Worm (Caenorhabditis elegans) whole organism, L2 larva: ENCODE data around the gene erd-2.1.

ENCODE experiments used
- C34F6.9 ChIP-seq: fragments of 150-350 bp; optimal IDR thresholded peaks from 2 replicates; lab custom pipeline; 2014; ENCODE audit warnings: missing biosample characterization, missing genetic modification characterization
- F13H6.1 ChIP-seq: sonication (generic microtip); optimal IDR thresholded peaks from 2 replicates; lab custom pipeline; 2016; ENCODE audit warnings: missing genetic modification characterization, missing compliant biosample characterization
- R02D3.7 ChIP-seq: fragments of 150-350 bp; optimal IDR thresholded peaks from 2 replicates; lab custom pipeline; 2014; ENCODE audit warnings: missing biosample characterization, missing genetic modification characterization
- Y55F3AM.14 ChIP-seq: fragments of 200-800 bp; sonication (Bioruptor generic); optimal IDR thresholded peaks from 2 replicates; lab custom pipeline; 2018; ENCODE audit warnings: mild to moderate bottlenecking, missing genetic modification characterization, missing compliant biosample characterization
- alr-1 ChIP-seq: fragments of 150-350 bp; optimal IDR thresholded peaks from 2 replicates; lab custom pipeline; 2014; ENCODE audit warnings: missing biosample characterization, missing genetic modification characterization
- aly-2 ChIP-seq: fragments of 150-350 bp; optimal IDR thresholded peaks from 2 replicates; lab custom pipeline; 2014; ENCODE audit warnings: missing biosample characterization, missing genetic modification characterization
- ceh-16 ChIP-seq: fragments of 150-350 bp; optimal IDR thresholded peaks from 2 replicates; lab custom pipeline; 2014; ENCODE audit warnings: missing biosample characterization, missing genetic modification characterization
- ceh-82 ChIP-seq: fragments of 150-350 bp; optimal IDR thresholded peaks from 2 replicates; lab custom pipeline; 2014; ENCODE audit warnings: missing biosample characterization, missing genetic modification characterization
- crh-2 ChIP-seq: sonication (generic microtip); optimal IDR thresholded peaks from 2 replicates; lab custom pipeline; 2017; ENCODE audit warnings: missing biosample characterization, missing genetic modification characterization
- dmd-4 ChIP-seq: sonication (generic microtip); optimal IDR thresholded peaks from 2 replicates; lab custom pipeline; 2017; ENCODE audit warnings: missing biosample characterization, missing genetic modification characterization
- egl-27 ChIP-seq: sonication (generic microtip); optimal IDR thresholded peaks from 3 replicates; lab custom pipeline; 2017; ENCODE audit warnings: missing biosample characterization, missing genetic modification reagents, missing genetic modification characterization
- elt-1 ChIP-seq: fragments of 150-350 bp; optimal IDR thresholded peaks from 2 replicates; lab custom pipeline; 2014; ENCODE audit warnings: missing biosample characterization, missing genetic modification characterization
- fos-1 ChIP-seq: fragments of 150-350 bp; optimal IDR thresholded peaks from 2 replicates; lab custom pipeline; 2014; ENCODE audit warnings: missing biosample characterization, missing genetic modification characterization
- gmeb-1 ChIP-seq: fragments of 150-350 bp; optimal IDR thresholded peaks from 2 replicates; lab custom pipeline; 2014; ENCODE audit warnings: missing biosample characterization, missing genetic modification characterization
- lin-11 ChIP-seq: fragments of 150-350 bp; sonication (generic microtip); optimal IDR thresholded peaks from 2 replicates; lab custom pipeline; 2014; ENCODE audit warnings: missing biosample characterization, missing genetic modification characterization, inconsistent platforms, mixed read lengths
- lin-39 ChIP-seq: fragments of 150-350 bp; optimal IDR thresholded peaks from 2 replicates; lab custom pipeline; 2014; ENCODE audit warnings: missing biosample characterization, missing genetic modification reagents, missing genetic modification characterization
- mab-5 ChIP-seq: fragments of 150-350 bp; optimal IDR thresholded peaks from 2 replicates; lab custom pipeline; 2014; ENCODE audit warnings: missing biosample characterization, missing genetic modification characterization
- mbf-1 ChIP-seq: sonication (generic microtip); optimal IDR thresholded peaks from 2 replicates; lab custom pipeline; 2017; ENCODE audit warnings: missing biosample characterization, missing genetic modification characterization
- mdl-1 ChIP-seq, 2 experiments: fragments of 150-350 bp in 1 of 2; sonication (generic microtip) in 1 of 2; optimal IDR thresholded peaks; 2 replicates each; lab custom pipeline; 2017; ENCODE audit warnings: missing biosample characterization in 2 of 2, missing genetic modification characterization in 2 of 2
- nhr-10 ChIP-seq: sonication (generic microtip); optimal IDR thresholded peaks from 2 replicates; lab custom pipeline; 2017; ENCODE audit warnings: missing biosample characterization, missing genetic modification characterization
- nhr-11 ChIP-seq: fragments of 150-350 bp; optimal IDR thresholded peaks from 2 replicates; lab custom pipeline; 2014; ENCODE audit warnings: missing biosample characterization, missing genetic modification characterization
- nhr-129 ChIP-seq: fragments of 150-350 bp; optimal IDR thresholded peaks from 2 replicates; lab custom pipeline; 2014; ENCODE audit warnings: missing biosample characterization, missing genetic modification characterization
- nhr-21 ChIP-seq: fragments of 150-350 bp; optimal IDR thresholded peaks from 2 replicates; lab custom pipeline; 2014; ENCODE audit warnings: missing biosample characterization, missing genetic modification characterization
- nhr-237 ChIP-seq: fragments of 150-350 bp; optimal IDR thresholded peaks from 2 replicates; lab custom pipeline; 2014; ENCODE audit warnings: missing biosample characterization, missing genetic modification characterization
- nhr-6 ChIP-seq: fragments of 150-350 bp; optimal IDR thresholded peaks from 2 replicates; lab custom pipeline; 2014; ENCODE audit warnings: missing biosample characterization, missing genetic modification characterization
- nhr-77 ChIP-seq: fragments of 150-350 bp; optimal IDR thresholded peaks from 2 replicates; lab custom pipeline; 2014; ENCODE audit warnings: missing biosample characterization, missing genetic modification characterization
- sem-4 ChIP-seq: fragments of 150-350 bp; optimal IDR thresholded peaks from 2 replicates; lab custom pipeline; 2014; ENCODE audit warnings: missing biosample characterization, missing genetic modification reagents, missing genetic modification characterization
- sma-3 ChIP-seq: sonication (generic microtip); optimal IDR thresholded peaks from 2 replicates; lab custom pipeline; 2016; ENCODE audit warnings: missing genetic modification reagents, missing genetic modification characterization, missing compliant biosample characterization
- sma-9 ChIP-seq, 2 experiments: fragments of 150-350 bp in 1 of 2; sonication (generic microtip) in 1 of 2; optimal IDR thresholded peaks; 2 replicates each; lab custom pipeline; 2014 to 2016; ENCODE audit warnings: missing genetic modification characterization in 2 of 2, mild to moderate bottlenecking in 1 of 2, missing biosample characterization in 1 of 2, missing compliant biosample characterization in 1 of 2, missing genetic modification reagents in 1 of 2, moderate library complexity in 1 of 2
- snpc-4 ChIP-seq: fragments of 150-350 bp; optimal IDR thresholded peaks from 2 replicates; lab custom pipeline; 2014; ENCODE audit warnings: missing biosample characterization, missing genetic modification characterization
- unc-39 ChIP-seq: fragments of 150-350 bp; optimal IDR thresholded peaks from 2 replicates; lab custom pipeline; 2014; ENCODE audit warnings: missing biosample characterization, missing genetic modification characterization
- unc-55 ChIP-seq: fragments of 150-350 bp; sonication (generic microtip); optimal IDR thresholded peaks from 3 replicates; lab custom pipeline; 2014; ENCODE audit warnings: missing biosample characterization, missing genetic modification reagents, missing genetic modification characterization
- ztf-11 ChIP-seq: sonication (generic microtip); optimal IDR thresholded peaks from 2 replicates; lab custom pipeline; 2017; ENCODE audit warnings: missing biosample characterization, missing genetic modification characterization
- ztf-4 ChIP-seq: fragments of 150-350 bp; optimal IDR thresholded peaks from 2 replicates; lab custom pipeline; 2014; ENCODE audit warnings: missing biosample characterization, missing genetic modification characterization

erd-2.1 gene

DNA sequence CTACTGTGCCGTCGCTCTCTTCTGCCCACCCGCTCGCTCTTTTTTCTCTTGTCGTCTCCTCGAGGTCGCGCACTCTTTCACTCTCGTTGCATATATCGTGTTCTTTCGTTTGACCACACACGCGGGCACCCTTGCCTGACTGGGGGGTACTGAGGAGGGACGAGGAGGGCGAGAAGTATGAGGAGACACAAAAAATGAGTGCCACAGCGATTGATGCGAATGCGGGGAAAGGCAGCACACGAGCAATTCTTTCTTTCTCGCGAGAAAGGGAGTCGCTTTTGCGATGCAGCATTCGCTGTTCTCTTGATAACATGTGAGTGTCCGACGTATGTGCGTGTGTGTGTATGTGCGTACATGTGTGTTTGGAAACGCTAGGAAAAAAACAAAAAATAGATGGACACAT is 29.9 kb upstream of the erd-2.1 start (continued):
- TF ChIP-seq sma-9 (GFP tag; optimal IDR thresholded peaks at IDR 0.05; lab: Kevin White, UChicago) (peak; percentile 12), sma-9 (tag; optimal IDR thresholded peaks at IDR 0.05; lab: Kevin White, UChicago) (no peak), unc-55 (peak; percentile 85)

DNA sequence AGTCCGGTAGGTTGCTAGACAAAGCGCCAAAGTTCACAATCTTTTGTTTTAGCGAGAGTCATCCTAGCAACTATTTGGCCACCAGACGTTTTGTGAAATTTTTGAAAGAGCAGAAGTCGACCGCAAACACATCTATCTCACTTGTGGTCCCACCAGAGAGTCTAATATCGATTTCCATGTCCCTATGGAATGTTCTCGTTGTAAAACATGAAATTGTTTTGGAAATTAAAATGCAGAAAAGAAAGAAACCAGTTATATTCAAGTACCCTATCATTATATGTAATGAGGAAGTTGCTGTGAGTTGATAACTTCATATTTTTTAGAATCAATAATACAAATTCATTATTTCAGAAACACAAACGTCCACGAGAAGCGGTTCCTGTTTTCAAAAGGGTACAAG is 26.1 kb upstream of the erd-2.1 start:
- TF ChIP-seq nhr-237 (no peak), C34F6.9 (tag; lab: Kevin White, UChicago) (no peak), mdl-1 (tag; optimal IDR thresholded peaks at IDR 0.05; lab: Kevin White, UChicago) (no peak), ceh-16 (tag; lab: Kevin White, UChicago) (no peak), nhr-11 (tag; lab: Kevin White, UChicago) (no peak), mab-5 (tag; lab: Kevin White, UChicago) (no peak), nhr-10 (tag; lab: Kevin White, UChicago) (no peak), sem-4 (tag; lab: Kevin White, UChicago) (no peak), R02D3.7 (tag; lab: Kevin White, UChicago) (no peak), alr-1 (no peak), ztf-11 (tag; lab: Kevin White, UChicago) (no peak)

DNA sequence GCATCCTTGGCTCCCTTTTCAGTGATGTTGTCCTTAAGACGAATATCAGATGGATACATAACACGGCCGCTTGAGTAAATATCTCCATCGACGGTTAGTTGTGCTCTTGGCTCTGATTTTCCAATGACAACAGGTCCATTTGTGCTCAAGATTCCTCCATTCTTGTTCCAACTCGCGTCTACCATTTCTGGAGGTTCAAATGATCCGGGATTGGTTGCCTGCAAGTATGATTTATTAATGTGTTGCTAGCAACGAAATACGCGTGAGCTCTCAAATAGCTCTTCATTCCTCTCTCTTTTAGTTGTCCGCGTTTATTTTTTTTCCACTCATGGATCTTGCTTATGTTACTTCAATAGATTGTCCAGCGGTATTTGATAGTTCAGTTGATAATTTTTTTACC is 25.1 kb upstream of the erd-2.1 start, which contains the start of gene arrd-28:
TSS of gene arrd-28 (plus strand) at position 301 of the 400 bp plus-strand sequence.
- no peak for TF ChIP-seq egl-27 (tag; lab: Kevin White, UChicago)
- no peak for TF ChIP-seq nhr-129 (tag; lab: Kevin White, UChicago)
- no peak for TF ChIP-seq sma-3 (GFP tag; lab: Kevin White, UChicago)
- no peak for TF ChIP-seq nhr-237
- no peak for TF ChIP-seq lin-11 (tag; lab: Kevin White, UChicago)
- TF ChIP-seq unc-39 (tag; lab: Kevin White, UChicago) = no peak
- TF ChIP-seq nhr-6 (tag; lab: Kevin White, UChicago) = no peak
- TF ChIP-seq Y55F3AM.14 (GFP tag; lab: Kevin White, UChicago) = no peak
- no peak for TF ChIP-seq nhr-10 (tag; lab: Kevin White, UChicago)
- TF ChIP-seq mdl-1 (tag; optimal IDR thresholded peaks at IDR 0.05; lab: Kevin White, UChicago) = no peak
- TF ChIP-seq R02D3.7 (tag; lab: Kevin White, UChicago) = no peak
- no peak for TF ChIP-seq snpc-4
- no peak for TF ChIP-seq elt-1 (tag; lab: Kevin White, UChicago)
- no peak for TF ChIP-seq mbf-1
- no peak for TF ChIP-seq C34F6.9 (tag; lab: Kevin White, UChicago)
- no peak for TF ChIP-seq lin-39 (tag; lab: Kevin White, UChicago)
- no peak for TF ChIP-seq unc-55
- TF ChIP-seq ztf-11 (tag; lab: Kevin White, UChicago) = no peak
- TF ChIP-seq nhr-77 (tag; lab: Kevin White, UChicago) = no peak
- TF ChIP-seq nhr-21 = no peak

DNA sequence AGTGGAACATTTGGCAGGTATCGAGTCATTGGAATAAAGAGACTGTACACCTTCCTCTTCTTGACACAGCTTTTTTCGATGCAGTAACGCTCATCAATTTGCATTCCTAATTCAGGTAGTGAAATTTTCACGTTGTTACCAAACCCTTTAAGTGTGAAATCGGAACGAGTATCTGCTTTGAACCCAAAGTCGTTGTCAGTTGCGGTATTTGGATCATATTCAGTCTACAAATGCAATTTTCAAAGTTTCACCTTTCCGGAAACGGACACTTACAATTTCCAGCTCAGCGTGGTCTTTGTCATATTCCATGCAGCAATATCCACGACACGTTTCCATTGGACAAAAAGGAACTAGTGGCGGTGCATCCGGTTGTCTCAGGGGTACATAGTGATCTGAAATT is 24.0 kb upstream of the erd-2.1 start:
- TF ChIP-seq aly-2 = no peak
- no peak for TF ChIP-seq fos-1 (tag; lab: Kevin White, UChicago)
- no peak for TF ChIP-seq egl-27 (tag; lab: Kevin White, UChicago)
- no peak for TF ChIP-seq ztf-4 (tag; lab: Kevin White, UChicago)
- no peak for TF ChIP-seq alr-1
- TF ChIP-seq nhr-77 (tag; lab: Kevin White, UChicago) = no peak
- no peak for TF ChIP-seq nhr-10 (tag; lab: Kevin White, UChicago)
- TF ChIP-seq F13H6.1 (tag; lab: Kevin White, UChicago) = no peak
- no peak for TF ChIP-seq mab-5 (tag; lab: Kevin White, UChicago)
- TF ChIP-seq ceh-82 (tag; lab: Kevin White, UChicago) = no peak
- no peak for TF ChIP-seq gmeb-1 (tag; lab: Kevin White, UChicago)
- no peak for TF ChIP-seq crh-2 (tag; lab: Kevin White, UChicago)

DNA sequence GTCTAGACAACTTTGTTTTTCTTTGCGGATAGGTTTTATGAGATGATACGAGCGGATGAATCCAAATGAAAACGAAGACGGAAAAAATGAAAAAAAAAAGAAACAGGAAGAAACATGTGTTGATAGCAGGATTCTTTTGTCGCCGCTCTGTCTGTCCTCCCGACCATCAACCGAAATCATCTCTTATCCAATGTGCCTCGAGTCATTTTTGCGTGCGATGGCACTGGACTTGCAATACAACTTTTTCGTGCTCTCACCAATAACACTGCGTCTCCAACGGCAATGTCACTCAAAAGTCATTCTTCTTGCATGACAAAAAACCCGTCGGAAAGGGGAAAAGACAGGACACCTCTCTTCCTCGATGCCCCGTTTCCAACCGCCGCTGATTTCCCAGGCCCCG is 17.7 kb upstream of the erd-2.1 start, which contains the start of gene ncs-4:
TSS of gene ncs-4 (plus strand) at position 227 of the 400 bp plus-strand sequence.
- TF ChIP-seq nhr-129 (tag; lab: Kevin White, UChicago) (peak; percentile 61), unc-55 (no peak), dmd-4 (tag; lab: Kevin White, UChicago) (no peak), F13H6.1 (tag; lab: Kevin White, UChicago) (peak; percentile 48), sma-9 (GFP tag; optimal IDR thresholded peaks at IDR 0.05; lab: Kevin White, UChicago) (peak; percentile 53), sma-9 (tag; optimal IDR thresholded peaks at IDR 0.05; lab: Kevin White, UChicago) (no peak)
